Fruit fly (Drosophila melanogaster) ovary, adult (tissue): ENCODE results near the gene comt.
A peak's percentile ranks its signal among the peaks of the same experiment; 100 is the strongest.

Experiments
- CG17801 ChIP-seq: fragments of 200-800 bp; optimal IDR thresholded peaks from 2 replicates; lab custom pipeline; 2019; ENCODE audit warnings: missing biosample characterization, mild to moderate bottlenecking, missing genetic modification characterization, moderate library complexity; ENCODE audit not compliant: partially characterized antibody

Gene comt

DNA sequence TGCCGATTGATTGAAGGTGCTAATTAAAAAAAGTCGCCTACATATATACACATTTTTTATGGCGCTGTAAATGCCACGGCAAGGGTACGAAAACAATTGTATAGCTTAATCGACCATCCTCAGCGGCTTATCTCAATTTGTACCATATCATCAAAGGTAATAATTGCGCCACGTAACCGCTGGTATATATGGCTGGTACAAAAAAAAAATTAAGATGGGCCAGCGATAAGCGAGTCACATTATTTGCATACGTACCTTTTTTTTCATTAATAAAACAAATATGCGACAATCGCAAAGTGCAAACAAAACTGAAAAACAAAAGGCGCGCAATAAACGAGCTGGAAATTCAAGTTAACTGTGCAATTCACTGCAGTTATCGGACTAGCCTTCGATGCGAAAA, 4.4 kb upstream of the comt start:
- peak; percentile 37 for TF ChIP-seq CG17801 (GFP tag; lab: Kevin White, UChicago)

DNA sequence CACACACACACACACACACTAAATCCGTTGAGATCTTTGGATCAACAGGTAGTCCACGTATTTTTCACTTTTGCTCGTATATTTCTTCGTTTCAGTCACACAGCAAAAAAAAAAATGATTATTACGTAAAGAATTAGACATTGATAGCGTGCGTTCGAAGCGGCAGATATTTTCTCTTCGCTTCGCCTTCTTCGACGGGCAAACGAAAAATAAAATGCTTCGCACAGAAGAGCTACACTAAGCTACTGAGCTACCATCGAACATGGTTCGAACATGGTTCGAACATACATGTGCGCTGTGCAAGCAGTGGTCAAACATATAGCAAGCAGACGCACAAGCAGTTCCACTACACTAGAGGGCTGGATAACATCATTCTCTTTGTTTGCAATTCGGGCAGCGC, 1.9 kb upstream of the comt start:
- TF ChIP-seq CG17801 (GFP tag; lab: Kevin White, UChicago): peak; percentile 38

DNA sequence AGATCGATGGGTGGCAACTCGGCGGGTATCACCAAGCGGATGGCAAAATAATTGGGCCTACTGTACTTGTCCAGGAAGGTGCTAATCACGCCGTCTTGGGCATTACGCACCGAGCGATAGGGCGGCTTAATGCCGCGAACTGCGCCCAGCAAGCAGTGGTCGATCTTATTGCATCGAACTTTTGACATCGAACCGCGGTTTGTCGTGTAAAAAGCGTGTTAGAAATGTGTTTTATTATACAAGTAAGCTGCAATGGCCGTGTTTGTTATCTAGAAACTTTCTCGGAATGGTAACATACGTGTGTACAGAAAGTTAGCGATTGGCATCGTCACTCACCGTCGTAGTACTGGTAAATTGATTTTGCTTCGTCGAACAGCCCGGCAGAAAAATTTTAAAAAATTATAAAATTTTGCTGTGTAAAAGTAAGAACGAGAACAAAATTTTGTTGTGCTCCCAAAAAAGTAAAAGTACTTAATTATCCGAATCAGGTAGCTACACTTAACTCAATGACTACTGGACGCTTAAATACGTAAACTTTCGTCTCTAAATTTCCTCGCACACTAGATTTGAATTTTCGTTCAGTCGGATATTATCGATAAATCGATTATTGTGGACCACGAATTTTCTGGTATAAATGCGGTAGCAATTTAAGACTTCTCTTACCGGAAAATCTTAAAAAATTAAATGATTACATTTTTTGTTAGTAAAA, 619 bp upstream of the comt start, which contains the start of the genes mew and CG15742:
TSS of gene mew (minus strand) at position 443 of the 709 bp plus-strand sequence.
TSS of gene CG15742 (minus strand) at position 448 of the 709 bp plus-strand sequence.
- TF ChIP-seq CG17801 (GFP tag; lab: Kevin White, UChicago): no peak

DNA sequence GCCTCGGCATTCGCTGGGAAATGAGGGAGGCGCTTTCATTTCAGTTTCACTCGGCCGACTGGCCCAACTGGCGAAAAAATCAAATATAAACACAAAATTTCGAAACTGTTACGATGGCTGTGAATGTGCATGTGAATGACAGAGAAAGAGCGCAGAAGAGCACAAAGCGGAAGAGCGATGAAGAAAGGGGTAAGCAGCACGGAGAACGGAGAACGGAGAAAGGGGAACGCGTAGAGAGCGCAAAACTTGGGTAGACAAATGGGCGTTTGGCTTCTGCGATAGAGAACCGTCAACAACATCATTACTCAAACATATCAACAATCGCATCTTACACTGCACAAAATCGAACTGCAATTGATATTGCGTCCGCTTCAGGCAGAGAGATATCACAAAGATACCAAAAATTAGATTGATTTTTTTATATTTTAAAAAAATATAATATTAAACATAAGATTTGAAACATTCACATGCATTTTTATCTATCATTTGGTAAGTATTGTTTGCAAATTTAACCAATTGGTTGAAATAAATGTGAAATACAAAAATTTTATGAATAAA, 13.9 kb downstream of the comt start:
- no peak for TF ChIP-seq CG17801 (GFP tag; lab: Kevin White, UChicago)

DNA sequence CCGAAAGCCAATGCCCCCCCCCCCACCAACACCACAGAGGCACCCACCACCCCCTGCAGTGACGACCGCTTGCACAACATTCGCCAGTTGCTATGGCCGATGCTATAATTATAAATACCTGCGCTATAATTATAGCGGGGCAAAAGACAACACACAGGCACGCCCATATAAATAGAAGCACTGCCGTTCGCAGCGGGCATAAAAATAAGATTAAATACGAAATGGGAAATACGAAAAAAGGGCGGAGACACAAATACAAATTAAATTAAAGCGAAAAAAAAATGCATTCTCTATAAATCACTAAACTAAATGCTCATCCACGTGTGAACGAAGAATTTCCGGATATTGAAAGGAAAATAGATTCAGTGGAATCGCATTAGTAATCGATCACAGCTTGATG, 14.6 kb downstream of the comt start:
- no peak for TF ChIP-seq CG17801 (GFP tag; lab: Kevin White, UChicago)

DNA sequence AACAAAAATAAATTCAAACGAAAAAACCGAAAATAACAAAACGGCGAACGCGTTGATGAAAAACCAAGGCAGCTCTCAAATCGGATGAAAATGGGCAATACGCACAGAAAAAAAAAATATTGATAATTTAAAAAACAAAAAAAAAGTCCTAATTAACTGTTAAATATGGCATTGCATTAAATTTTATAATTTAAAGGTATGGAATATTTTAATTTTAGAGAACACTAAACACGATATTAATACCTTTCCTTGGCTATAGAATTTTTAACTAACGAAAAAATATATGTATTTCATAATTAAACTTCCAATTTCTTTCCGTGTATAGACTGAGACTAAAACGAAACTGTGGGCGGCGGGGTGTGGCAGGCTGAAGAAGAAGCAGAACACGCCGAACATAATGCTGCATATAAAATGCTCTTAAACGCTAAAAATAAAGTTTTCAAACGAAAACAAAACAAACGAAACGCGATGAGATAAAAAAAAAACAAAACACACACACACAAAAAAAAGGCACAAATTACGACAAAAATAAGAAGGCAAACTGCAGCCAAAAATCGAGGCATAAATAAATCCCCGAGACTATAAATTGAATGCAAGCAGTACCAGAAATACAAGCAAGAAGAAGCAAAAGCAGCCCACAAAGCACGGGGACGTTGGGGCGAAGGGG, 15.7 kb downstream of the comt start:
- no peak for TF ChIP-seq CG17801 (GFP tag; lab: Kevin White, UChicago)

DNA sequence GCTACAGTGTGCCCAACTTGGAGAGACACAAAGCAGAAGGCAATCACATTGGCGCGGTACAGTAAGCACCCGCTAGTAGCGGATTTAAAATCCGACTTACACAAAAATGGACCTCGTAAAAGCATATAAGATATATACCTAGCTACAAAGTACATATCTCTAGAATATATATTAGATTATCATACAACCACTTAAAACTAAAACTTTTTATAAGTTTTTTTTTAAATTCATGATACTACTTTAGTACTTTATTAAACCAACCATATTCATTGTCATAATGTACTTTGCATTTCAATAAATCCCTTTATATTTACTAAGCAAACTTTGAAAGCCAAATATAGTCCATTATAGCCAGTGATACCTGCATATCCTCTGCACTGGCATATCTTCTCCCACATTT, 16.3 kb downstream of the comt start:
- peak; percentile 33 for TF ChIP-seq CG17801 (GFP tag; lab: Kevin White, UChicago)

DNA sequence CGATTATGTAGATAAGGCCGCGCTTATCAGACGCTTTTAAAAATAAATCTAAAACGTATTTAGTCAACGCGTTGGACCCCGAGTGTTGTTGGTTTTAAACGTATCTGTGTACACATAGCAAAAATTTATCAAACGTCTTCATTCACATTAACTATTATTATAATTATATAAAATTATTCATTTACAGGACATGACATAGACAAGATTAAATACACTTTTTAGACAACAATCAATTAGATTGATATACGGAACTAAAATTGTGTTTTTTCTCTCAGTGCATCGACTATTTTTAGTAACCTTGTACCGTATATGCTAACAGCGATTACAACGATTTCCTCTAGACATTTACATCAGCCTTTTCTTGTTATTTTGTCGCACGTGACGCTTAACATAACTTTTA, 17.9 kb downstream of the comt start:
- peak; percentile 87 for TF ChIP-seq CG17801 (GFP tag; lab: Kevin White, UChicago)

DNA sequence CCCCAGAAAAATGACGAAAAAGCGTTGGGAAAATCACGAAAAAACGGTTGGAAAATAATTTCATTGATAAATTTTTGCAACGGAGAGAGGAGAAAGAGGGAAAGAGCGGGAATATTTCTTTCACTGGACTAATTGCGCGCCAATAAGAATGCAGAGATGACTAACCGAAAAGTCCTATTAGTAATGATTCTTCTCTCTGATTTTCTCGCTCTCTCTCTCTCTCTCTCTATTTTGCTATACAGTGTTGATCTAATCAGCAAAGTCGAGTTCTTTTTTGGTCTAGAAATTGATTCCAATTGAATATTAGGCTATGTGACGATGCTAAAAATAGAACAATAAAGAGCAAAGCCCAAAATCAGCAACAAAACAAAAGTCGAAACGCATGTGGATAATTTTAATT, 18.3 kb downstream of the comt start:
- TF ChIP-seq CG17801 (GFP tag; lab: Kevin White, UChicago): no peak

DNA sequence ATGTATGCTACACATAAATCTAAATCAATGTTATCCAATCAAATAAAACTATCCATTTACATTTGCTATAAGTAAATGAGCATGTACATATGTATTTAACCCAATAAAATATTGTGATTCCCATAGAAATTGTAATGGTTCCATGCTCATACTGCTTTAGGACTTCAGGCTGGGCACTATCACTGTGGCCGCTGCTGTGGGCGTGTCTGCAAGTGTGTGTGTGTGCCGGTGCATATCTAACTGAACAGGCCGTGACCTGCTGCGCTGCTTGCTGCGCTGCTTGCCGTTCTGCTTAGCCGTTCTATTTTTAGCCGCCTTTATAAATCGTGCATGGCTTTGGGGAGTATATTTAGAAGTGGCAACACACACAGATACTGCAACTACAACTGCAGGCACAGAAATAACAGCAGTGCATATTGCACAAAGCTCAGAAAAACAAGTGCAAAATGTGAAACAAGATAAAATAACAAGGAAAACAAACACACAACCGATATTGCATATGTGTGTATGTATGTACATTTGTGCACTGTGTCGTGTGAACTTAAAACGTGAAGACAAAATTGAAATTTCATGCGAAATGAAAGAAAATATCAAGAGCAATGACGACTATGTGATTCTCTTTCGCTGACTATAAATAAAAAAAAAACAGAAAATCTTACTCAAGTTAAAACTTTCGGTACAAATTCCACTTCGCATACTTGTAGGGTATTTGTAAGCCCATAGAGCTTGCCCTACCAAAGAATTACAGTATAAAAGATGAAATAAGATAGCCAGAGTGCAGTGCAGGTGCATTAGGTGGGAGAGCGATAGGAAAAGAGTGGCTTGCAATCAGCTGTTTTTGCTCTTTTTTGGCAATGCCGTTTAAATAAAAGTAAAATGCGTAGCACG, 19.0 kb downstream of the comt start:
- peak; percentile 85 for TF ChIP-seq CG17801 (GFP tag; lab: Kevin White, UChicago)

DNA sequence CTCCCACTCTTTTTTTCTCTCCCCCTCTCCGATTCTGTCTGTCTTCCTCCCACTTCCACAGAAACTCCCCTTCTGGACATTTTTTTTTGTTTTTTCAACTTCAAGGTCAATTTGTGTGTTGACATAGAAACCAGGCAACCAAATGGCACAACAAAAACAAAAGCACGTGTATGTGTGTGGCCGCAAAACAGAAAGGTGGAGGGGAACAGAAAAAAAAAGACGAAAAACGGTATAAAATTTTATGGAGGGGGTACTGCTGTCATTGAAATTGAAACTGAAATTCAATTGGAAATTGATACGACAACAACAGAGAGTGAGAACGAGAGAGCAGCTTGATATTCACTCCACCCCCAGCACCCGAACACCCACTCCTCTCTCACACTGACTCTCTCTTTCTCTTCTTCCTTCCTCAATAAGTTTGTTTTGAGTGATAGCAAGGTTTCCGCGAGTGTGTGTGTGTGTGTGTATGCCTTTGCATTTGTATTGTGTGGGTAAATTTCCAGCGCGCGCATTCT, 19.7 kb downstream of the comt start:
- no peak for TF ChIP-seq CG17801 (GFP tag; lab: Kevin White, UChicago)

DNA sequence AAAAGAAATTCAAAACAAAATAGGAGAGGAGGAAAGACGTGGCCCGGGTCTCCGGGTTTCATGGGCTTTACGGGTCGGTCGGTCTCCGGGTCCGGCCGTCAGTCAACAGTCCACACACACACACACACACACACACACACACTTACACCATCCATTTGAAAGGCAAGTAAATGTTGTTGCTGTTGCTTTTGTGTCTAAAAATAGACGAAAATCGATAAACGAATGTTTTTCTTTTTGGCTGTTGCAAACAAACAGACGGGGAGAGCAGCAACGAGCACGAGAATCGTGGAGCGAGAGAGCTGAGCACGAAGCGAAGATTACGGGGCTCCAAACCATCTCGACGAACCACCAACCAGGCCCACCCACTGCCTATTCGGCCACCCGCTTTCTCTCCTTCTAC, 21.4 kb downstream of the comt start:
- no peak for TF ChIP-seq CG17801 (GFP tag; lab: Kevin White, UChicago)

DNA sequence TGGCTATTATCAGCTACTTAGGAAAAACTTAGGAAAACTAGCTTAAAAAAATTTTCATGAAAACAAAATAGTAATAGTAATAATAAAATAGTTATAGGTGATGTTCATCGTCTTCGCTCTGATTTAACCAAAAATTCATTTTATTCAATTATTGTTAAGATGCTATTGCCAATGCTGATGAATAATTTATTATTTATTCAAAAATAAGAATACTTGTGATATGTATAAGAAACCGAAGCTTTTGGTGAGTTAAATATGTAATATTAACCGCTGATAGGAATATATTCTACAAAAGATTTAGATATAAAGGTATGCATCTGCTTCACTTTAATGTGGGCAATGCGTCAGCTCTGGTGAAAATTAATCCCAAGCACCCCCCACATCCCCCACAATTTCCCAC, 21.9 kb downstream of the comt start:
- no peak for TF ChIP-seq CG17801 (GFP tag; lab: Kevin White, UChicago)

DNA sequence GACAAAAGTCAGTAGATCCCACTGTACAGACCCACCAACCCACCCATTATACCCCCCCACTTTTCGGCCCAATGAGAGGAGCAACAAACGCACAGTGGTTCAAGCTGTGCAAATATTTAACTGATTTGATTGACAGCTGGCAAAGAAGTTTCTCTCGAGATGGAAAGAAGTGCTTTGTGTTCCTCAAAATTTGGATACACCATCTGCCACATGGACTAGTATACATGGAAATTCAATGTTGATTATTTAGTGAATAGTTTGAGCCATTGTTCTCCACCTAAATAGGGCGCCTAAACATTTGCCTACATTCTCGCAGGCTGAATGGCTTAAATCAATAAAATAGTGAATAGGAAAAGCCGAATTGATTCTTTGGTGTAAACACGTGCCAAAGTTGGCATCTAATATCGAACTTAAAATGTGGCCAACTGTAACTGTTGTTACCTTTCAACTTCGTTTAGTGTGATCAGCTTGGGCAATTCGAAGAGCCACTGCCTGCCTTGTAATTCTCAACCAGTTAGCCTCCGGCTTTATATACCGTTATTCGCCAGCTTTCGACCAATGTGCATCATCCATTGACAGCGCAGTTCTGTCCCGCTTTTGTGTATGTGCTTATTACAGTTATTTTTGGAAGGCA, 22.5 kb downstream of the comt start:
- TF ChIP-seq CG17801 (GFP tag; lab: Kevin White, UChicago): no peak
